Worm (Caenorhabditis elegans): ENCODE results near the gene C10E2.5.

C10E2.5 gene

DNA sequence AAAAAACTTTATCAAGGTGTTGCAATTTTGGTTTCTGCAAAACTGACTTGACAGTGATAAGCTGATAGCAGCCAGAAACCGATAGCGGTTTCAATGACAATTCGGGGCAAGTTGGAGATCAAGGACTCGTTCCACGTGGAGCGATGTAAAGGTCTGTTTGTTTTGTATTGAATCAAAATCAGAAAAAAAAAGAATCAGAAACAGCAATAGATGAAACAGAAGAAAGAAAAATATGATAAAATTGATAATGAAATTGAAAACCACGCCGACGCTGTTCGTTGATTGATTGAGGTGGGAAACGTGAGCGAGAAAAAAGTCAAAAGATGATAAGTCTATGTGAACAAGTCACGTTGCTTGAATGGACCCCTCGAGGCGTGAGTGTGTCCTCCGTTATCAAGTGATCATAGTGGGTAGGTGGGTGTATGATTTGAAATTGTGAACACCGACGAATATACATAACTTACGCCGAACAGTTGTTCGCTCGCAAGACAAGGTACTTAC, 21.0 kb upstream of the C10E2.5 start:
- TF ChIP-seq lin-35 (GFP tag; optimal IDR thresholded peaks at IDR 0.05) = peak in 1 of 2 experiments; percentile 14
- peak; percentile 16 for TF ChIP-seq snu-23 (GFP tag; optimal IDR thresholded peaks at IDR 0.05)
- no peak for TF ChIP-seq ceh-63 (GFP tag; optimal IDR thresholded peaks at IDR 0.05)
- TF ChIP-seq elt-3 (tag; optimal IDR thresholded peaks at IDR 0.05) = peak in 3 of 6 experiments; percentile 59 to 76 (median 68)
- no peak for TF ChIP-seq sox-4 (tag; optimal IDR thresholded peaks at IDR 0.05)
- no peak for TF ChIP-seq nhr-47 (tag; optimal IDR thresholded peaks at IDR 0.05)
- TF ChIP-seq sup-37 (GFP tag; optimal IDR thresholded peaks at IDR 0.05) = no peak
- no peak for TF ChIP-seq nhr-28 (tag; optimal IDR thresholded peaks at IDR 0.05)
- no peak for TF ChIP-seq isw-1 (GFP tag; IDR thresholded peaks at IDR 0.05)
- TF ChIP-seq pqm-1 (tag; optimal IDR thresholded peaks at IDR 0.05) = peak; percentile 15
- no peak for TF ChIP-seq C16A3.4 (tag; optimal IDR thresholded peaks at IDR 0.05)
- TF ChIP-seq jun-1 (tag; optimal IDR thresholded peaks at IDR 0.05) = no peak
- no peak for TF ChIP-seq lin-15B (tag; optimal IDR thresholded peaks at IDR 0.05)
- no peak for TF ChIP-seq lin-39 (tag; optimal IDR thresholded peaks at IDR 0.05)
- no peak for TF ChIP-seq fos-1 (tag; optimal IDR thresholded peaks at IDR 0.05)
- no peak for TF ChIP-seq unc-130 (tag; optimal IDR thresholded peaks at IDR 0.05)
- peak; percentile 80 for TF ChIP-seq elt-2 (tag; optimal IDR thresholded peaks at IDR 0.05)
- no peak for TF ChIP-seq dsc-1 (tag; optimal IDR thresholded peaks at IDR 0.05)
- no peak for TF ChIP-seq C34B4.2 (tag; optimal IDR thresholded peaks at IDR 0.05)
- no peak for TF ChIP-seq mep-1 (tag; optimal IDR thresholded peaks at IDR 0.05)
- peak; percentile 74 for TF ChIP-seq lin-14 (GFP tag; optimal IDR thresholded peaks at IDR 0.05)
- no peak for TF ChIP-seq nhr-90 (tag; optimal IDR thresholded peaks at IDR 0.05; ENCODE audit: poor library complexity)
- TF ChIP-seq mdl-1 (tag; optimal IDR thresholded peaks at IDR 0.05) = peak in 1 of 2 experiments; percentile 30
- no peak for TF ChIP-seq aly-2 (tag; optimal IDR thresholded peaks at IDR 0.05)
- TF ChIP-seq nhr-71 (tag; optimal IDR thresholded peaks at IDR 0.05) = peak; percentile 38
- TF ChIP-seq egl-27 (tag; optimal IDR thresholded peaks at IDR 0.05) = no peak
- TF ChIP-seq fkh-10 (GFP tag; optimal IDR thresholded peaks at IDR 0.05) = no peak
- TF ChIP-seq unc-86 (tag; optimal IDR thresholded peaks at IDR 0.05) = no peak
- TF ChIP-seq hpl-2 (GFP tag; optimal IDR thresholded peaks at IDR 0.05) = no peak
- TF ChIP-seq zip-4 (GFP tag; optimal IDR thresholded peaks at IDR 0.05) = no peak
- no peak for TF ChIP-seq C04F5.9 (tag; optimal IDR thresholded peaks at IDR 0.05)
- no peak for TF ChIP-seq ztf-11 (tag; optimal IDR thresholded peaks at IDR 0.05)
- peak; percentile 88 for TF ChIP-seq blmp-1 (tag; optimal IDR thresholded peaks at IDR 0.05)
- no peak for TF ChIP-seq lsy-2 (tag; optimal IDR thresholded peaks at IDR 0.05)
- TF ChIP-seq grh-1 (GFP tag; IDR thresholded peaks at IDR 0.05) = no peak
- peak; percentile 56 for TF ChIP-seq nhr-20 (tag; optimal IDR thresholded peaks at IDR 0.05)
- TF ChIP-seq ces-1 (GFP tag; optimal IDR thresholded peaks at IDR 0.05) = no peak
- TF ChIP-seq ztf-4 (tag; optimal IDR thresholded peaks at IDR 0.05) = no peak
- no peak for TF ChIP-seq nhr-77 (tag; optimal IDR thresholded peaks at IDR 0.05)
- TF ChIP-seq fkh-8 (tag; optimal IDR thresholded peaks at IDR 0.05) = no peak
- no peak for TF ChIP-seq mab-9 (GFP tag; IDR thresholded peaks at IDR 0.05)
- TF ChIP-seq sptf-1 (tag; optimal IDR thresholded peaks at IDR 0.05) = no peak
- TF ChIP-seq efl-1 (optimal IDR thresholded peaks at IDR 0.05) = no peak
- TF ChIP-seq efl-1 (GFP tag; optimal IDR thresholded peaks at IDR 0.05 in 1 of 2) = no peak
- TF ChIP-seq nhr-85 (tag) = peak; percentile 79

DNA sequence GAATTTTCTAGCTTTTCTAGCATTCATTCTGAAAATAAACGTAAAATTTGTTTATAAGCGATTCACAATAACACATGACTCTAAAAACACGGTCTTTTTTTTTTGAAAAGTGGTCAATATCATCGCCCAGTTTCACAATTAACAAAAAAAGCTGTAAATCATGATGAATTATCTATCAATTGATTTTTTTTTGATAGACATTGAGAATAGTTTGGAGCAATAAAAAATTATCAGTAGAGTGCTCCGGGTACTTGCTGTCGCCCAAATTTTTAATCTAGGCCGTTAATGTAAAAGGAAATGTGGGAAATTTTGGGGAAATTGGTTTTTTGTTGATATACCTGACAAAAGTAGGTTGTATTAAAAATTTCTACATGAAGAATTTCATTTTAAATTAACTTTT, 19.0 kb upstream of the C10E2.5 start:
- TF ChIP-seq pqm-1 (tag; optimal IDR thresholded peaks at IDR 0.05) (no peak), aha-1 (tag; optimal IDR thresholded peaks at IDR 0.05) (no peak), ceh-90 (tag; optimal IDR thresholded peaks at IDR 0.05) (no peak), snu-23 (GFP tag; optimal IDR thresholded peaks at IDR 0.05) (no peak), lin-35 (GFP tag; optimal IDR thresholded peaks at IDR 0.05) (no peak), nhr-28 (tag; optimal IDR thresholded peaks at IDR 0.05) (no peak), nhr-77 (tag; optimal IDR thresholded peaks at IDR 0.05) (no peak), tbx-2 (tag; optimal IDR thresholded peaks at IDR 0.05) (no peak), fkh-10 (GFP tag; optimal IDR thresholded peaks at IDR 0.05) (no peak), nhr-84 (tag; optimal IDR thresholded peaks at IDR 0.05) (no peak), lin-13 (GFP tag; optimal IDR thresholded peaks at IDR 0.05) (no peak), rnt-1 (tag; optimal IDR thresholded peaks at IDR 0.05) (no peak), nhr-12 (tag; optimal IDR thresholded peaks at IDR 0.05) (no peak), ztf-11 (tag; optimal IDR thresholded peaks at IDR 0.05) (no peak), egl-27 (tag; optimal IDR thresholded peaks at IDR 0.05) (no peak), mab-9 (GFP tag; IDR thresholded peaks at IDR 0.05) (no peak), efl-3 (GFP tag; optimal IDR thresholded peaks at IDR 0.05) (no peak)
